Worm (Caenorhabditis elegans): ENCODE results near the gene Y46H3A.5.

DNA sequence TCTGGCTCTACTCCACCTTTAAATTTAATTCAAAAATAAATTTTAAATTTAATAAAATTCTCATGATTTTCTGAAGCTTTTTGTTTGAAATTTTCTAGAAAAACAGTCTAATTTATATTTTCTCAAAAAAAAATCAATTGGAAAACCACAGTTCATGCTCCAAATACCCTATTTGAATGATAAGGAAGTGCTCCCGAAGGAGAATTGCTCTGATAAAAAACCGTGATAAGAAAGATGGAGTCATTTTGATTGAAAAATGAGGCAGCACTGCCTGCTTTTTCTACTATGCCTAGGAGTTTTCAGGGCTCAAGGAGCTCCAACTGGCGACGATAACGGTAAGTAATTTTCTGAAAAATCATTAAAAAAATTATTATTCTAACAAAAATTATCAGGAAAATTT, 31.3 kb upstream of the Y46H3A.5 start, which contains the start of gene T10B5.7:
- TF ChIP-seq tab-1 (GFP tag; IDR thresholded peaks at IDR 0.05) (no peak), ztf-23 (GFP tag; IDR thresholded peaks at IDR 0.05) (no peak), ref-1 (GFP tag; conservative IDR thresholded peaks at IDR 0.05) (no peak), ztf-29 (GFP tag; IDR thresholded peaks at IDR 0.05) (no peak), flt-1 (GFP tag; IDR thresholded peaks at IDR 0.05) (no peak), med-1 (GFP tag; optimal IDR thresholded peaks at IDR 0.05; ENCODE audit: insufficient read depth) (no peak), T22C8.4 (GFP tag; IDR thresholded peaks at IDR 0.05) (no peak)

Measured in whole organism, midembryonic.